Worm (Caenorhabditis elegans): ENCODE results near the gene Y66D12A.24.
A peak's percentile ranks its signal among the peaks of the same experiment; 100 is the strongest.

The Y66D12A.24 gene

ce11 chrIII:11496496-11496895 lies at the start of gene Y66D12A.24:
Gene Y66D12A.24 (plus strand): TSS chrIII:11496865.
- TF ChIP-seq nhr-90 (tag; optimal IDR thresholded peaks at IDR 0.05) (peak; percentile 1), ztf-3 (GFP tag; optimal IDR thresholded peaks at IDR 0.05) (no peak), zim-3 (tag; optimal IDR thresholded peaks at IDR 0.05) (no peak), Y53F4B.3 (GFP tag; IDR thresholded peaks at IDR 0.05) (no peak), unc-62 (GFP tag; optimal IDR thresholded peaks at IDR 0.05) (peak; percentile 7), madf-6 (GFP tag; IDR thresholded peaks at IDR 0.05) (no peak), ekl-4 (GFP tag; IDR thresholded peaks at IDR 0.05) (no peak), sea-2 (GFP tag; IDR thresholded peaks at IDR 0.05) (no peak), ceh-91 (GFP tag; IDR thresholded peaks at IDR 0.05) (no peak), nhr-120 (GFP tag; IDR thresholded peaks at IDR 0.05) (no peak), ztf-25 (GFP tag; IDR thresholded peaks at IDR 0.05) (no peak), mcd-1 (GFP tag; IDR thresholded peaks at IDR 0.05) (no peak), C17E4.6 (GFP tag; IDR thresholded peaks at IDR 0.05) (no peak), attf-5 (GFP tag; optimal IDR thresholded peaks at IDR 0.05) (peak; percentile 58), let-607 (tag; optimal IDR thresholded peaks at IDR 0.05) (no peak), nhr-80 (tag; optimal IDR thresholded peaks at IDR 0.05) (peak; percentile 91), snpc-1.1 (tag; optimal IDR thresholded peaks at IDR 0.05; ENCODE audit: insufficient read depth) (no peak), tbp1 (GFP tag; optimal IDR thresholded peaks at IDR 0.05) (peak; percentile 40), sptf-2 (GFP tag; optimal IDR thresholded peaks at IDR 0.05) (no peak), zfh-2 (GFP tag; conservative IDR thresholded peaks at IDR 0.05) (0 out of 2 replicates have a peak, but pooled peaks have one; percentile 22), dpff-1 (tag; optimal IDR thresholded peaks at IDR 0.05) (no peak), ets-4 (GFP tag; optimal IDR thresholded peaks at IDR 0.05) (no peak), hmg-1.2 (GFP tag; IDR thresholded peaks at IDR 0.05) (peak; percentile 32; the same call in 1 of the 2 replicates), nhr-27 (tag; optimal IDR thresholded peaks at IDR 0.05) (no peak), egrh-3 (GFP tag; IDR thresholded peaks at IDR 0.05) (peak; percentile 59), cebp-1 (GFP tag; IDR thresholded peaks at IDR 0.05) (no peak), cebp-1 (tag; optimal IDR thresholded peaks at IDR 0.05) (peak; percentile 53), ceh-100 (GFP tag; IDR thresholded peaks at IDR 0.05) (no peak), lin-40 (tag; optimal IDR thresholded peaks at IDR 0.05) (peak; percentile 30), F55B11.4 (tag; optimal IDR thresholded peaks at IDR 0.05; ENCODE audit: borderline replicate concordance, insufficient read depth) (no peak), ztf-6 (GFP tag; IDR thresholded peaks at IDR 0.05) (no peak)

- TF ChIP-seq lin-40 (tag; optimal IDR thresholded peaks at IDR 0.05) (no peak), dpff-1 (tag; optimal IDR thresholded peaks at IDR 0.05) (no peak), lin-54 (GFP tag; optimal IDR thresholded peaks at IDR 0.05) (no peak), F33H1.4 (GFP tag; IDR thresholded peaks at IDR 0.05) (no peak), B0019.2 (GFP tag; conservative IDR thresholded peaks at IDR 0.05) (no peak), xnd-1 (tag; optimal IDR thresholded peaks at IDR 0.05) (no peak), ztf-26 (tag; optimal IDR thresholded peaks at IDR 0.05) (no peak), F57A8.1 (GFP tag; optimal IDR thresholded peaks at IDR 0.05) (no peak), nhr-27 (tag; optimal IDR thresholded peaks at IDR 0.05) (no peak), madf-8 (GFP tag; conservative IDR thresholded peaks at IDR 0.05) (no peak), nfya-2 (GFP tag; IDR thresholded peaks at IDR 0.05) (no peak), aptf-2 (GFP tag; conservative IDR thresholded peaks at IDR 0.05) (no peak), Y95B8A.8 (GFP tag; IDR thresholded peaks at IDR 0.05) (no peak), rcor-1 (GFP tag; IDR thresholded peaks at IDR 0.05) (no peak), lsy-27 (tag; optimal IDR thresholded peaks at IDR 0.05; ENCODE audit: borderline replicate concordance, insufficient read depth) (no peak), T07F8.4 (tag; optimal IDR thresholded peaks at IDR 0.05) (no peak), ceh-91 (GFP tag; IDR thresholded peaks at IDR 0.05) (no peak), tbp1 (GFP tag; optimal IDR thresholded peaks at IDR 0.05) (no peak), ceh-100 (GFP tag; IDR thresholded peaks at IDR 0.05) (no peak), zim-3 (tag; optimal IDR thresholded peaks at IDR 0.05) (no peak)
Observed at ce11 chrIII:11448330-11448729, 48.3 kb upstream of the Y66D12A.24 start.

Measured in whole organism, young adult.